Worm (Caenorhabditis elegans) whole organism, midembryonic: ENCODE measurements around the gene C07G3.8.

Experiments
- T22C8.4 ChIP-seq: fragments of 200-800 bp; sonication (Bioruptor generic); IDR thresholded peaks from 2 replicates; pipeline ENCODE4 v1.3.6; 2022; ENCODE audit warnings: missing genetic modification characterization, missing compliant biosample characterization
- cog-1 ChIP-seq: sonication (generic microtip); optimal IDR thresholded peaks from 2 replicates; lab custom pipeline; 2016; ENCODE audit warnings: missing genetic modification characterization, missing compliant biosample characterization
- flt-1 ChIP-seq: fragments of 200-800 bp; sonication (Bioruptor generic); IDR thresholded peaks from 2 replicates; pipeline ENCODE4 v1.3.6; 2022; ENCODE audit warnings: missing genetic modification characterization, missing compliant biosample characterization
- klf-2 ChIP-seq: fragments of 200-800 bp; sonication (Bioruptor generic); conservative IDR thresholded peaks from 2 replicates; pipeline ENCODE4 v1.3.6; 2022; ENCODE audit warnings: missing genetic modification reagents, missing genetic modification characterization, missing compliant biosample characterization
- med-1 ChIP-seq: sonication (generic microtip); optimal IDR thresholded peaks from 2 replicates; lab custom pipeline; 2017; ENCODE audit warnings: missing genetic modification characterization, mild to moderate bottlenecking, missing compliant biosample characterization, antibody characterized with exemption, missing genetic modification reagents; ENCODE audit not compliant: insufficient read depth
- ref-1 ChIP-seq: fragments of 200-800 bp; sonication (Bioruptor generic); conservative IDR thresholded peaks from 2 replicates; pipeline ENCODE4 v1.3.6; 2022; ENCODE audit warnings: missing genetic modification reagents, missing genetic modification characterization, missing compliant biosample characterization
- tab-1 ChIP-seq: fragments of 200-800 bp; sonication (Bioruptor generic); IDR thresholded peaks from 2 replicates; pipeline ENCODE4 v1.3.6; 2022; ENCODE audit warnings: missing genetic modification characterization, missing compliant biosample characterization
- ztf-23 ChIP-seq: fragments of 200-800 bp; sonication (Bioruptor generic); IDR thresholded peaks from 2 replicates; pipeline ENCODE4 v1.3.6; 2022; ENCODE audit warnings: missing genetic modification reagents, missing genetic modification characterization, missing compliant biosample characterization
- ztf-29 ChIP-seq: fragments of 200-800 bp; sonication (Bioruptor generic); IDR thresholded peaks from 2 replicates; pipeline ENCODE4 v1.3.6; 2022; ENCODE audit warnings: missing genetic modification reagents, missing genetic modification characterization, missing compliant biosample characterization

The C07G3.8 gene

ce11 chrV:3502038-3502437, at the start of gene C07G3.8, which contains the start of gene C07G3.10:
Gene C07G3.8, minus strand, starts transcription at chrV:3502138.
Gene C07G3.10, plus strand, starts transcription at chrV:3502307.
- TF ChIP-seq ref-1 (GFP tag; lab: Robert Waterston, UW) (no peak), ztf-23 (GFP tag; lab: Robert Waterston, UW) (no peak), med-1 (GFP tag; lab: Kevin White, UChicago) (no peak), T22C8.4 (GFP tag; lab: Robert Waterston, UW) (no peak), ztf-29 (no peak), tab-1 (no peak), flt-1 (GFP tag; lab: Robert Waterston, UW) (no peak), cog-1 (no peak), klf-2 (no peak)

DNA sequence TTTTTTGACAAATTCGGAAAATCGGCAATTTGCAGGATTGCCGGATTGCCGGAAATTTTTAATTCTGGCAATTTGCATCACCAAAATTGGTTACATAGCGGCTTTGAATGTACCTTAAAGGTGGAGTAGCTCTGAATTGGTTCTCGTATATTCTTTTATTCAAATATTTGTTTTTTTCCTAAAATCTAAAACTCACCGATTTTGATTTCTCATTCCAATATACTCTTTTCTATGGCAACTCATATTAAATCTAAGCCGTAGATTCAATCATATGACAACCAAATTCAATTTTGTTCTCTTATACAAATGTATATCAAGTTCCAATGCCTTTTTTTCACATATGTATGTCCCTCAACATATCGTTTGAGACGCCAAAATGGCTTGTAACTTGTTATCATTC, 47.6 kb upstream of the C07G3.8 start, which contains the start of gene sri-21:
sri-21 (plus strand) TSS at position 301 of the 400 bp plus-strand sequence.
- no peak for TF ChIP-seq ztf-23 (GFP tag; lab: Robert Waterston, UW)
- no peak for TF ChIP-seq cog-1
- TF ChIP-seq flt-1 (GFP tag; lab: Robert Waterston, UW), result no peak
- no peak for TF ChIP-seq klf-2
- no peak for TF ChIP-seq tab-1

DNA sequence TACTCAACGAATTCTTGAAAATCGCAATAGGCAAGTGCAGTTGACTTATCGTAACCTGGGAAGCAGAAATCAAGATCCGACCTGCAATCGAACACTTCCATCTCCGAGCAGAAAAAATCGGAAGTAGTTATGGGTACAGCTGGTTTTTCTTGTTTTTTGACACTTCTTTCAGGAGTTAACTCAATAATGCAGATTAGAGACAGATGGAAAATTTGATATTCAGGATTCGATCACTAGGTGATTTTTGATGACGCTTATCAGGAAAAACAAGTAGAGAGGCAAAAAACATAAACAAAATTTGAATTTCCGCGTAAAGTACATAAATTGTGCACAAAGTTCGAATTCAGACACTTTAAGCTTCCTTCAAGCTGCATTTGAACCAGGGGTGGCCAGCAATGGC, 46.9 kb upstream of the C07G3.8 start, which contains the start of gene srw-130:
srw-130 (minus strand) TSS at position 101 of the 400 bp plus-strand sequence.
- no peak for TF ChIP-seq ztf-23 (GFP tag; lab: Robert Waterston, UW)
- no peak for TF ChIP-seq klf-2
- TF ChIP-seq cog-1, result no peak
- TF ChIP-seq med-1 (GFP tag; lab: Kevin White, UChicago), result no peak
- no peak for TF ChIP-seq ztf-29
- no peak for TF ChIP-seq flt-1 (GFP tag; lab: Robert Waterston, UW)
- no peak for TF ChIP-seq ref-1 (GFP tag; lab: Robert Waterston, UW)
- no peak for TF ChIP-seq T22C8.4 (GFP tag; lab: Robert Waterston, UW)
- no peak for TF ChIP-seq tab-1

DNA sequence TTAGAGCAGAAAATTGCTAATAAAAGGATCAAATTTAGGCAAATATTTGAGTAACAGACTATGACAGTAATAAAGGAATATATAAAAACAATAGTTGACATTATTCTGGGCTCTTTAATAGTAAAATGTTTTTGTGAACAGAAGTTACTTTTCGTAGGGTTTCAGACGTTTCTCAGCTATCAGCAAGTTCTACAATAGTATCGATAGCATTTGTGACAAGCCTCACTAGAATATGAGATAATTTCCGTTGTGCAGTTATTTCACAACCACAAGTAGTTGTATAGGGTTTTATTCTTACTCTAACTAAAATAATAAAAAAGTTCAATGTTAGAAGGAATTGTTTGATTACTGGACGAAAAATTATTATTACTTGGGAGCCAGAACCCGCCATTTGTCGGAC, 44.6 kb upstream of the C07G3.8 start, which contains the start of gene srbc-68:
srbc-68 (minus strand) TSS at position 101 of the 400 bp plus-strand sequence.
- TF ChIP-seq ztf-29 (no peak), tab-1 (no peak), cog-1 (no peak), med-1 (GFP tag; lab: Kevin White, UChicago) (no peak), ref-1 (GFP tag; lab: Robert Waterston, UW) (no peak), ztf-23 (GFP tag; lab: Robert Waterston, UW) (no peak), klf-2 (no peak), flt-1 (GFP tag; lab: Robert Waterston, UW) (no peak), T22C8.4 (GFP tag; lab: Robert Waterston, UW) (no peak)

- no peak for TF ChIP-seq klf-2
- TF ChIP-seq flt-1 (GFP tag; lab: Robert Waterston, UW), result no peak
- TF ChIP-seq cog-1, result no peak
- TF ChIP-seq T22C8.4 (GFP tag; lab: Robert Waterston, UW), result no peak
These were observed 41.4 kb upstream of the C07G3.8 start, which contains the start of gene nhr-222 for ce11 chrV:3543344-3543743. Gene nhr-222, minus strand, starts transcription at chrV:3543444.

DNA sequence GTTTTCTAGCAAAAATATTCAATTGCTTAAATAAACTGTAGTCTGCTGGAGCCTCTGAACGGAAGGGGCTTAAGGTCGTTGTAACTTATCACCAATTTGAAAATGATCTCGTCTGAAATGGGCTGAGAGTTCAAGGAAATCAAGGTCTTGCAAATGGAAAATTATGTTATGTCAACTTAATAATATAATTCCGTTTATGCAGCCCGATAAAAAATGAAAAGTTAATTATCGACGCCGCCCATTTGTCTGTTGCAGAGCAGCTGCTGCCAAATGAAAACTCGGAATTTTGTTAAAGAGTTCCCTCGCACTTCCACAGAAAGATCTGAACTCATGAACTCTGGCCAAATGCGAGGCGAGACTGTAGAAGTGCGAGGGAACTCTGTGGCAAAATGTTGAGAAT, 39.2 kb upstream of the C07G3.8 start, which contains the start of gene srbc-67:
srbc-67 (minus strand) TSS at position 101 of the 400 bp plus-strand sequence.
- TF ChIP-seq flt-1 (GFP tag; lab: Robert Waterston, UW) (no peak), ref-1 (GFP tag; lab: Robert Waterston, UW) (no peak), T22C8.4 (GFP tag; lab: Robert Waterston, UW) (no peak), ztf-29 (no peak), klf-2 (no peak), tab-1 (no peak), cog-1 (no peak), med-1 (GFP tag; lab: Kevin White, UChicago) (no peak), ztf-23 (GFP tag; lab: Robert Waterston, UW) (no peak)

DNA sequence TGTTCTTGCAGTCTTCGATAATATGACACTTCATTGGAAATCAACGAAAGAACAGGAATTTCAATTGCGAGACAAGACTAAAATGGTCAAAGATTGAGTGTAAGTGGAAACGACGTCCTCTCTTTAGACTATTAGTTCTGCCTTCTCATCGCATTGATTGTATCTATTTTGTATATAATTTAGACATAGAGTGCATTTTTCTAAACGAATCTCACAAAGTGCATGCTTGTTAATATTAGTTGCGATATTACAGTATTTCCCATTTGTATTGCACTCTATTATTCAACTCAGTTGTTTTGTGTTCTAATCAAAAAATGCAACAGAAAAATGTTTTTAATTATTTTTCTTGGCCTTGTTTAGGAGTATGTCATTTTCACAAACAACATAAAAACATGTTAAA, 36.4 kb upstream of the C07G3.8 start, which contains the start of gene nhr-93:
nhr-93 (minus strand) TSS at position 101 of the 400 bp plus-strand sequence.
- TF ChIP-seq ref-1 (GFP tag; lab: Robert Waterston, UW) (no peak), klf-2 (no peak), flt-1 (GFP tag; lab: Robert Waterston, UW) (no peak), cog-1 (no peak), med-1 (GFP tag; lab: Kevin White, UChicago) (no peak), tab-1 (no peak), T22C8.4 (GFP tag; lab: Robert Waterston, UW) (no peak), ztf-29 (no peak), ztf-23 (GFP tag; lab: Robert Waterston, UW) (no peak)

DNA sequence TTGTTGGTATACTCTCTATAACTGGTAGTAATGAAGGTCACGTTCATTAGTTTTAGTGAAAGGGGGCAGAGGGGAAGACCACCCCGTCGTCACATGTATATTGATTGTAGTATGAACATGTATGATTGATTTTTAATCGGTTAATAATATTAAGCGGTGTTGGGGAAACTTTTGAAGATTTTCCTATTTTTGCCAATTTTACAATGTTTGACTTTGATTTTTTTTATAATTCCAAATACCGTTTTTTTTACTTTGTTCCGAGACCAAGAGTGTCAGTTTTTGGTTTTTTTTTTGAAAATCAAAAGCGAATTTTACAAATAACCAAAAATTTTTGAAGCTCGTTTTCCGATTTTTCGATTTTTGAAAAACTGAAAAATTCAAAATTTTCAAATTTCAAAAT, 33.3 kb upstream of the C07G3.8 start, which contains the start of gene nhr-221:
nhr-221 (minus strand) TSS at position 101 of the 400 bp plus-strand sequence.
- TF ChIP-seq T22C8.4 (GFP tag; lab: Robert Waterston, UW) (no peak), klf-2 (no peak), ztf-29 (no peak), tab-1 (no peak)

DNA sequence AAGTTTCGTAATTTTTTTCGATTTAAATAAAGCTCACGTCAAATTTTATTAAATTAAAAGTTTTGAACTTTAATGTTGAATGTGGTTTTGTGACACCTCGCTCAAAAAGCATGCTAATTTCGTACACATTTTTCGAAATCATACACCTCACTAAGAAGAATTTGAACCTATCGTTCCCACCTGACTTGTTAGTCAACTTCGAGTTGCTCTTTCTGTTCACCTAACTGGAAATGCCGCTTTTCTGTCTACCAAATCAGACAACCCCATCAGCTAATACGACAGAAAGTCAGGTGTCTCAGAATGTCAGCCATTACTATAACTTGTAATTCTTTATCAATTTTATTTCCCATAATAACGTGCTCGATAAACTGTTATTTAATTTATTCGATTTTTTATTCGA, 28.5 kb upstream of the C07G3.8 start, which contains the start of gene srbc-66:
srbc-66 (plus strand) TSS at position 301 of the 400 bp plus-strand sequence.
- TF ChIP-seq cog-1, result no peak
- no peak for TF ChIP-seq tab-1
- TF ChIP-seq ztf-23 (GFP tag; lab: Robert Waterston, UW), result no peak
- TF ChIP-seq flt-1 (GFP tag; lab: Robert Waterston, UW), result no peak
- TF ChIP-seq T22C8.4 (GFP tag; lab: Robert Waterston, UW), result no peak
- TF ChIP-seq ref-1 (GFP tag; lab: Robert Waterston, UW), result no peak
- TF ChIP-seq ztf-29, result no peak
- no peak for TF ChIP-seq med-1 (GFP tag; lab: Kevin White, UChicago)
- TF ChIP-seq klf-2, result no peak

DNA sequence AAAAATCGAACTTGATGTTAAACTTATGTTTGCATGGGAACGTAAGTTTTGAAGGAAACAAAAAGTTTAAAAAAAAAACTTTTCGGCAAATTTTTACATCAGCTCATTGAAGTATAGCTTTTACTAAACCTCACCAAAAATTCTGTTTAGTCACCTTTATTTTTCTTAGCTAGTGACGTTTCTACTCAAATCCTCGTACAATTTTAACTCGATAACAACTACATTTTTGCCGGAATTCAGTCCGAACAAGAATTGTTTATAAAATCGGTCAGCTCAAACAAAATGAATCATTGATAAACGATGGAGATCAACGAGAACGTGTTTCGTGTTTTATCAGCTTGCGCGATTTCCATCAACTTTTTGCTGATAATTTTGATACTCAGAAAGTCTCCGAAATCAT, 24.9 kb upstream of the C07G3.8 start, which contains the start of gene str-260:
str-260 (plus strand) TSS at position 301 of the 400 bp plus-strand sequence.
- no peak for TF ChIP-seq cog-1
- TF ChIP-seq flt-1 (GFP tag; lab: Robert Waterston, UW), result no peak
- TF ChIP-seq klf-2, result no peak
- TF ChIP-seq ref-1 (GFP tag; lab: Robert Waterston, UW), result no peak
- no peak for TF ChIP-seq med-1 (GFP tag; lab: Kevin White, UChicago)
- TF ChIP-seq tab-1, result no peak
- no peak for TF ChIP-seq ztf-29
